Fruit fly (Drosophila melanogaster): ENCODE data around the gene GstZ2.

GstZ2 gene

DNA sequence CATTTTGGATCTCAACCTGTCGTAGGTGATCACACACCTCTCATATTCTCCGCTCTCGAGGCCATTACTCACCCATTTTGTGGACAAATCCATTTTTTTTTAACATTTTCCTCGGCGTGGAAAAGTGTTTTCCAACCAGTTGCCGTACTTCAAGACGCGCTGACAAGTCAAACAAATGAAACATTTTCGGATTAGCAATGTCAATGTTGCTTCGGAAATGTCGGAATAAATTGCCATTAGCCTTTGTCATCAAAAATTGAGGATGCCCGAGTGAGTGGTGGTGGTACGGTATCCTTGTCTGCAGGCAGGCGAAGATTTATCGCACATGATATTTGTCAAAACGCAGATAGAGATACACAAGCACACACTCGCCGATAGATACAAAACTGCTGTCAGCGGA, 33.1 kb downstream of the GstZ2 start:
- TF ChIP-seq CG10348 (GFP tag; IDR thresholded peaks at IDR 0.05) (no peak), Pif1B (GFP tag; optimal IDR thresholded peaks at IDR 0.05) (no peak), fd96Ca (GFP tag; IDR thresholded peaks at IDR 0.05) (no peak), rn (GFP tag; IDR thresholded peaks at IDR 0.05) (no peak), CG4496 (GFP tag; IDR thresholded peaks at IDR 0.05) (no peak)

DNA sequence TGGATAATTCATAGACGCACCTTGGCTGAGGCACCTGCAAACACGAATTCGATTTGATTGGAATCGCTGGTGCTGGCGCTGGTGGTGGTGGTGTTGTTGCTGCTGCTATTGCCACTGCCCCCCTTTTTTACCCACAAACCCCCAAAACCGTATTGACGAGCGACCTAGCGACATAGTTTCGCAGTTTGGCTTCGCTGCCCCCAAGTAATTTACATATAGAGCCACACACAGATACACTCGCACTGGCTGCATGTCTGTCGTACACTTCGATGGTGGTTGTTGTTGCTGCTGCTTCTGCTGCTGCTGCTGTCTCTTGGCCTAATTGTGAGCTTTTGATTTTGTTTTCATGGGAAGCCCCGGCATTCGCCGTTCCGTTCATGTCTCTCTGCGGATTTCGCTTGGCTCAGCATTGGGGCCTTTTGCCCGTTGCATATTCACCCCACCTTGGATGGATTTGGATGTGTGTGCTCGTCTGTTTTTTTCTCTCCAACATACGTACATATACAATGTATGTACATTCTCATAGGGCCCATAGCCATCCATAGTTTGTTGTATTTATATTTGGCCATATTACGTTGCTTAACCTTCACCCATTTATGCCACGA, 36.3 kb downstream of the GstZ2 start:
- no peak for TF ChIP-seq D1 (tag; optimal IDR thresholded peaks at IDR 0.05)
- 0 out of 3 replicates have a peak, but pooled peaks have one; percentile 9 for TF ChIP-seq fd96Ca (GFP tag; IDR thresholded peaks at IDR 0.05)
- TF ChIP-seq CG32121 (GFP tag; IDR thresholded peaks at IDR 0.05), result 0 out of 2 replicates have a peak, but pooled peaks have one; percentile 32

DNA sequence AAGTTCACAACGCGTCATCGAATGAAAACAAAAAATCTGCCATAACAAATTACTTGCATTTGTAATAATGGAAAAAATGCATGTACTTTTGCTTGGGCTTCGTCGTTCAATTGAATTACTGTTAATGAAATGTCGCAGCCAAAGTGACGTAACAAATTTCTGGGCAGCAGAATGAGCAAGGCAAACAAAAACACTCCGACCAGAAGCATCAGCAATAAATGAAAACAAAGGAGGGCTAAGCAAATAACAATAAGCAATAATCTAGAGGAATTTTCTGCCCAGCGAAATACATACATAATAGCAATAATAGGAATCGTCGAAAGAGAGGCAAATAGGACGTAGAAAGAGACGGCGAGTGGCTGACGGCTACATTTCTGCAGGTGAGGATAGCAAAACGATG, 38.1 kb downstream of the GstZ2 start:
- TF ChIP-seq CG12605 (GFP tag; IDR thresholded peaks at IDR 0.05) (no peak), Pif1B (GFP tag; optimal IDR thresholded peaks at IDR 0.05) (no peak), fd96Ca (GFP tag; IDR thresholded peaks at IDR 0.05) (no peak), EcR (GFP tag; optimal IDR thresholded peaks at IDR 0.05) (no peak), Pif1A (GFP tag; optimal IDR thresholded peaks at IDR 0.05) (no peak), rn (GFP tag; IDR thresholded peaks at IDR 0.05) (no peak)

DNA sequence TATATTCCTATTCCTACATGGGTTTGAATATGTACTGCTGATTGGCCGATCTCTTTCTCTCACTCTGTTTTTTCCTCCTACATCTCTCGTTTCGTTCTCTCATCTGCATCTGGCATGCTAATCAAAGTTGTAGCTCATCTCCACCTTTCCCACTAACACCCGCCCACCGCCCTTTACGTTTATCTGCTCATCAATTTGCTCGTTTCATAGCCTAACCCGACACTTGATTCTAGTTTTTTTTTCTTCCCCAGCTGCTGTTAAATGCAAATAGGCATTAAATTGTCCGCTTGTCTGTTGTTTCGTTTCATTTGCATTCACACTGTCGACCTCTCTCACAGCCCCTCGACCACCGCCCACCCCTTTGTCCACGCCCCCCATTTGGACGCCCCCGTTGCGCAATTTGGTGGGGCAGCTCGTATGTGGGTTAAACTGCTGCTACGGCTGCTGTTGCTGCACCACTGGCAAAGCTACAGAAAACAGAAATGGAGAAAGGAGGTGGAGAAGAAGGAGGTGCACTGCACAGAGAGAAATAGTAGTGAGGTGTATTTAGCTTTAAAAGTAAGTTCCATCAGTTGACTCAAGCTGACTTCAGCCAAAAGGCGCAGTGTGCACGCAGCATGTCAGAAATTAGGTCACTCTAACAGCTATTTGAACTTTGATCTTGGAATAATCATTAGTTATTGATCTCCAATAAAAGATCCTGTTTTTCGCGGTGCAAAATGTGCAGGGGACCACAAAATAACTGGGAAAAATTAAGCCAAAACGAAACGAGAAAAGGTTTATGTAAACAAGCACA, 39.8 kb downstream of the GstZ2 start:
- TF ChIP-seq CG4496 (GFP tag; IDR thresholded peaks at IDR 0.05) (peak; percentile 81), Pif1A (GFP tag; optimal IDR thresholded peaks at IDR 0.05) (no peak), CG9948 (tag; optimal IDR thresholded peaks at IDR 0.05) (peak; percentile 33), CG12605 (GFP tag; IDR thresholded peaks at IDR 0.05) (no peak), CG10348 (GFP tag; IDR thresholded peaks at IDR 0.05) (peak; percentile 50; the same call in 1 of the 2 replicates), CG14655 (GFP tag; optimal IDR thresholded peaks at IDR 0.05) (peak; percentile 46), CG32121 (GFP tag; IDR thresholded peaks at IDR 0.05) (peak; percentile 76), CG13204 (GFP tag; optimal IDR thresholded peaks at IDR 0.05) (no peak), CG17806 (tag; optimal IDR thresholded peaks at IDR 0.05) (peak; percentile 12), CG8301 (tag; optimal IDR thresholded peaks at IDR 0.05) (peak; percentile 46), Ets98B (GFP tag; IDR thresholded peaks at IDR 0.05) (peak; percentile 65; the same call in 1 of the 2 replicates), D1 (tag; optimal IDR thresholded peaks at IDR 0.05) (no peak), fd96Ca (GFP tag; IDR thresholded peaks at IDR 0.05) (peak; percentile 76), CG34367 (tag; optimal IDR thresholded peaks at IDR 0.05) (no peak), Snoo (tag; optimal IDR thresholded peaks at IDR 0.05) (no peak), Pif1B (GFP tag; optimal IDR thresholded peaks at IDR 0.05) (peak; percentile 2), CG8159 (tag; optimal IDR thresholded peaks at IDR 0.05) (peak; percentile 46), EcR (GFP tag; optimal IDR thresholded peaks at IDR 0.05) (no peak), gl (tag; optimal IDR thresholded peaks at IDR 0.05) (no peak), CG15710 (tag; optimal IDR thresholded peaks at IDR 0.05) (no peak), rn (GFP tag; IDR thresholded peaks at IDR 0.05) (no peak)

DNA sequence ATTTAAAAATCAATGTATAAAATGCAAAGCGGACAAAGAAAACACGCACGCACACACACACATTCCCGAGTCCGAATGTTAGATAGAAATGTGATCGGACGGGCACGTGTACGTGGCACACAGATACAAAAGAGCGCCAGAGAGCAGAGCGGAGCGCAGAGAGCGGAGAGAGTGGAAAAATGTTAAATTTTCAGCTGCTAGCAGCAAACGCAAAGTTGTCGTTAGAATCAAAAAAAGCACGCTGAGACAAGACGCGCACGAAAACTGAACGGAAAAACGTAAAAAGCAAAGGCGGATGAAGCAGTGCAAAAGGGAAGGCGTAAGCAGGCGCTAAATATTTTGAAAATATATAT, 41.2 kb downstream of the GstZ2 start:
- TF ChIP-seq CG17806 (tag; optimal IDR thresholded peaks at IDR 0.05), result no peak
- peak; percentile 8 for TF ChIP-seq CG13204 (GFP tag; optimal IDR thresholded peaks at IDR 0.05)
- TF ChIP-seq CG10348 (GFP tag; IDR thresholded peaks at IDR 0.05), result no peak
- peak; percentile 2 for TF ChIP-seq Pif1B (GFP tag; optimal IDR thresholded peaks at IDR 0.05)
- TF ChIP-seq CG9948 (tag; optimal IDR thresholded peaks at IDR 0.05), result no peak
- TF ChIP-seq CG12605 (GFP tag; IDR thresholded peaks at IDR 0.05), result no peak
- TF ChIP-seq Pif1A (GFP tag; optimal IDR thresholded peaks at IDR 0.05), result peak; percentile 34
- TF ChIP-seq CG15710 (tag; optimal IDR thresholded peaks at IDR 0.05), result no peak

DNA sequence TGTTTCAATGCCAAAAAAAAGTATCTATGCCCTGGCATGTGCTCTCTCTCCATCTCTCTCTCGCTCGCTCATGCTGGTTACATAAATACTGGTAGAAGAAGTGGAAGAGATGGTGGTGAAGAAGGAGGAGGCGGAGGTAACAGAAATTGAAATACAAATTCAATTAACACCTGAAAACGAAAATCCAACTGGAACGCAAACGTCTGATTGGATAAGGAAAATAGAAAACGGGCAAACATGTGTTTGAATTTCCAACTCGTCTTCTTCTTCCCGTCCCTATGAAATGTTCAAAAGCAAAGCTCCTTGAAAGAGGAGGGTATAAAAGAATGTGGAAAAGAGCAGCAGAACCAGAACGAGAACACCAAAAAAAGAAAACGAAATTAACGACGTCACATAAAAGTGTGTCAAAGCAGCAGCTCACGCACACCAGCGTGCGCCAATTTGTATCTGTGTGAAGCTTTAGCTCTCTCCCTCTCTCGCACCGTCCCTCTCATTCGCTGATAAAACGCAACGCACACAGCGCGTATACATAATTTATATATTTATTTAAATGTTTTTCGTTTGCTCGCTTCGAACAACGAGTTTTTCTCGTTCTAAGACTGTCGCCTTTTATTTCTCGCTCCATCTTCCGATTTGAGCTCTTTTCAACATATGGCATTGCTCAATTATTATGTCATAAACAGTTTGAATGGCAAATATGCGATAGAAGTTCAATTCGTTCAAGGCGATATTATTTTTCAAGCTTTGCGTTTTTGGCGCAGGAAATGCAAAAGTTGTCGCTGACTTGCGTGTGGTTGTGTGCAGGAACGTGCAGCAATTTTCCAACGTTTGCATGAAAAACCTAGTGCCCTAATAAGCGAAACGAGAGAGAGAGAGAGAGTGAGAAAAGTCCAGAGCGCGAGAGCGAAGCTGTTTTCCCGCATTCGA, 41.8 kb downstream of the GstZ2 start:
- TF ChIP-seq Ets98B (GFP tag; IDR thresholded peaks at IDR 0.05), result no peak
- no peak for TF ChIP-seq CG8301 (tag; optimal IDR thresholded peaks at IDR 0.05)
- no peak for TF ChIP-seq CG15710 (tag; optimal IDR thresholded peaks at IDR 0.05)
- TF ChIP-seq gl (tag; optimal IDR thresholded peaks at IDR 0.05), result no peak
- no peak for TF ChIP-seq CG10348 (GFP tag; IDR thresholded peaks at IDR 0.05)
- no peak for TF ChIP-seq CG14655 (GFP tag; optimal IDR thresholded peaks at IDR 0.05)

Measured in whole organism, pupa.